Worm (Caenorhabditis elegans) whole organism, L4/young adult: ENCODE measurements around the gene pgap-3.

ENCODE experiments used
- W03F9.2 ChIP-seq: fragments of 150-350 bp; optimal IDR thresholded peaks from 2 replicates; lab custom pipeline; 2014; ENCODE audit warnings: missing biosample characterization, missing genetic modification characterization
- dao-5 ChIP-seq: sonication (generic microtip); optimal IDR thresholded peaks from 2 replicates; lab custom pipeline; 2016; ENCODE audit warnings: missing genotype, missing genetic modification characterization, moderate library complexity, missing compliant biosample characterization
- him-1 ChIP-seq: sonication (generic microtip); optimal IDR thresholded peaks from 2 replicates; lab custom pipeline; 2016; ENCODE audit warnings: missing genotype, missing genetic modification reagents, missing genetic modification characterization, missing compliant biosample characterization

DNA sequence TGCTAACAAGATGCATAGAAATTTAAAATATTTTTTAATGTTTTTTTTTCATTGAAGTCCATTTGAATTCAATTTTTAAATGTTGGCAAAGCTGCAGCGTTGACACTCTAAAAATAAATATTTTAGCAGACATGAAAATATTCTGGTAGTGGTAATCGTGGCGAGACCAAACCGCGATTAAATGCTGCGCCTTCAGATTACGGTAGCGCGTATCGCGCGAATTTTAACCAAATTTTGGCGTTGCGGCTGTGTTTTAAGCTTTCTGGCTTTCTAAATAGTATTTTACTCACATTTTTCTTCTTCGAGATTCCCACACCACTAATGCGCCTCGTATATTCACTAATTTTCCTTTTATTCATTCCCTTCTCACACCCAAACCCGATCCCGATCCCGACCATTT lies 51.6 kb downstream of the pgap-3 start, which contains the start of gene cpg-4:
- no peak for TF ChIP-seq W03F9.2 (tag; lab: Kevin White, UChicago)
- TF ChIP-seq him-1 (tag; lab: Kevin White, UChicago): no peak
- no peak for TF ChIP-seq dao-5 (tag; lab: Kevin White, UChicago)
